Worm (Caenorhabditis elegans) whole organism, L4/young adult: ENCODE data around the gene wdr-5.1.

Experiments used
- W03F9.2 ChIP-seq: fragments of 150-350 bp; optimal IDR thresholded peaks from 2 replicates; lab custom pipeline; 2014; ENCODE audit warnings: missing biosample characterization, missing genetic modification characterization
- dao-5 ChIP-seq: sonication (generic microtip); optimal IDR thresholded peaks from 2 replicates; lab custom pipeline; 2016; ENCODE audit warnings: missing genotype, missing genetic modification characterization, moderate library complexity, missing compliant biosample characterization
- him-1 ChIP-seq: sonication (generic microtip); optimal IDR thresholded peaks from 2 replicates; lab custom pipeline; 2016; ENCODE audit warnings: missing genotype, missing genetic modification reagents, missing genetic modification characterization, missing compliant biosample characterization

- TF ChIP-seq dao-5 (tag; lab: Kevin White, UChicago) (no peak), him-1 (tag; lab: Kevin White, UChicago) (no peak), W03F9.2 (tag; lab: Kevin White, UChicago) (no peak)
Measured at ce11 chrIII:3670984-3671383, 34.1 kb upstream of the wdr-5.1 start.
